Worm (Caenorhabditis elegans) whole organism, L4 larva: ENCODE data around the gene ttr-52.

Source experiments
- D1046.2 ChIP-seq: fragments of 200-800 bp; sonication (Bioruptor generic); IDR thresholded peaks from 2 replicates; pipeline ENCODE4 v1.3.6; 2022; ENCODE audit warnings: missing genetic modification characterization, missing compliant biosample characterization
- F44E2.7 ChIP-seq: fragments of 200-800 bp; sonication (Bioruptor generic); IDR thresholded peaks from 2 replicates; pipeline ENCODE4 v2.1.2; 2022; ENCODE audit warnings: missing genetic modification characterization, missing compliant biosample characterization
- R02D3.7 ChIP-seq: fragments of 150-350 bp; sonication (generic microtip); optimal IDR thresholded peaks from 3 replicates; lab custom pipeline; 2014; ENCODE audit warnings: missing biosample characterization, missing genetic modification characterization
- Y105C5A.15 ChIP-seq: fragments of 200-800 bp; sonication (Bioruptor generic); IDR thresholded peaks from 2 replicates; pipeline ENCODE4 v1.3.6; 2022; ENCODE audit warnings: missing genetic modification characterization, missing compliant biosample characterization
- Y5F2A.4 ChIP-seq: fragments of 200-800 bp; sonication (Bioruptor generic); optimal IDR thresholded peaks from 2 replicates; lab custom pipeline; 2018; ENCODE audit warnings: mild to moderate bottlenecking, missing genetic modification characterization, missing compliant biosample characterization
- ZK337.2 ChIP-seq: fragments of 200-800 bp; sonication (Bioruptor generic); IDR thresholded peaks from 2 replicates; pipeline ENCODE4 v1.3.6; 2022; ENCODE audit warnings: missing genetic modification reagents, missing genetic modification characterization, missing compliant biosample characterization
- arid-1 ChIP-seq: fragments of 200-800 bp; sonication (Bioruptor generic); conservative IDR thresholded peaks from 2 replicates; pipeline ENCODE4 v1.3.6; 2022; ENCODE audit warnings: missing genetic modification reagents, missing genetic modification characterization, missing compliant biosample characterization
- attf-4 ChIP-seq: sonication (generic microtip); optimal IDR thresholded peaks from 3 replicates; lab custom pipeline; 2017; ENCODE audit warnings: missing biosample characterization, missing genetic modification characterization
- ceh-32 ChIP-seq: sonication (generic microtip); optimal IDR thresholded peaks from 2 replicates; lab custom pipeline; 2016; ENCODE audit warnings: mild to moderate bottlenecking, missing genetic modification characterization, missing compliant biosample characterization; ENCODE audit not compliant: poor library complexity
- ceh-44 ChIP-seq: fragments of 200-800 bp; sonication (Bioruptor generic); IDR thresholded peaks from 2 replicates; pipeline ENCODE4 v1.3.6; 2022; ENCODE audit warnings: missing genetic modification reagents, missing genetic modification characterization, missing compliant biosample characterization
- ceh-62 ChIP-seq: sonication (generic microtip); optimal IDR thresholded peaks from 2 replicates; lab custom pipeline; 2017; ENCODE audit warnings: missing biosample characterization, missing genetic modification characterization
- ceh-82 ChIP-seq: sonication (generic microtip); optimal IDR thresholded peaks from 2 replicates; lab custom pipeline; 2017; ENCODE audit warnings: missing biosample characterization, missing genetic modification characterization
- daf-16 ChIP-seq, 3 experiments: sonication (generic microtip); optimal IDR thresholded peaks; 2 replicates each; lab custom pipeline; 2016 to 2017; ENCODE audit warnings: missing genetic modification characterization in 3 of 3, missing genetic modification reagents in 3 of 3, mild to moderate bottlenecking in 2 of 3, missing compliant biosample characterization in 2 of 3, missing biosample characterization in 1 of 3, moderate library complexity in 1 of 3
- daf-8 ChIP-seq: fragments of 200-800 bp; sonication (Bioruptor generic); IDR thresholded peaks from 2 replicates; pipeline ENCODE4 v1.3.6; 2022; ENCODE audit warnings: missing genetic modification characterization, missing compliant biosample characterization
- dmd-6 ChIP-seq: fragments of 200-800 bp; sonication (Bioruptor generic); IDR thresholded peaks from 2 replicates; pipeline ENCODE4 v1.3.6; 2022; ENCODE audit warnings: missing genetic modification reagents, missing genetic modification characterization, missing compliant biosample characterization
- dmd-8 ChIP-seq: fragments of 200-800 bp; sonication (Bioruptor generic); IDR thresholded peaks from 2 replicates; pipeline ENCODE4 v1.3.6; 2022; ENCODE audit warnings: missing genetic modification characterization, missing compliant biosample characterization
- duxl-1 ChIP-seq: sonication (generic microtip); optimal IDR thresholded peaks from 2 replicates; lab custom pipeline; 2016; ENCODE audit warnings: mild to moderate bottlenecking, missing genetic modification characterization, moderate library complexity, missing compliant biosample characterization; ENCODE audit not compliant: poor library complexity
- egl-27 ChIP-seq: sonication (generic microtip); optimal IDR thresholded peaks from 3 replicates; lab custom pipeline; 2017; ENCODE audit warnings: missing biosample characterization, missing genetic modification reagents, missing genetic modification characterization
- egl-43 ChIP-seq: fragments of 200-800 bp; sonication (Bioruptor generic); IDR thresholded peaks from 2 replicates; pipeline ENCODE4 v1.3.6; 2022; ENCODE audit warnings: missing genetic modification reagents, missing genetic modification characterization, missing compliant biosample characterization
- fkh-10 ChIP-seq: fragments of 150-350 bp; optimal IDR thresholded peaks from 2 replicates; lab custom pipeline; 2014; ENCODE audit warnings: missing biosample characterization, missing genetic modification reagents, missing genetic modification characterization
- gei-8 ChIP-seq: fragments of 200-800 bp; sonication (Bioruptor generic); optimal IDR thresholded peaks from 2 replicates; lab custom pipeline; 2018; ENCODE audit warnings: mild to moderate bottlenecking, missing genetic modification characterization, missing compliant biosample characterization
- hif-1 ChIP-seq, 2 experiments: sonication (generic microtip); optimal IDR thresholded peaks; 2 replicates each; lab custom pipeline; 2016 to 2017; ENCODE audit warnings: missing compliant biosample characterization in 2 of 2, missing genetic modification characterization in 2 of 2, missing genetic modification reagents in 2 of 2, missing genotype in 2 of 2, mild to moderate bottlenecking in 1 of 2
- hlh-30 ChIP-seq: sonication (generic microtip); optimal IDR thresholded peaks from 2 replicates; lab custom pipeline; 2017; ENCODE audit warnings: antibody characterized with exemption, mild to moderate bottlenecking, missing genetic modification characterization, missing compliant biosample characterization; ENCODE audit not compliant: insufficient read depth
- jun-1 ChIP-seq: fragments of 150-350 bp; optimal IDR thresholded peaks from 2 replicates; lab custom pipeline; 2014; ENCODE audit warnings: missing biosample characterization, missing genetic modification reagents, missing genetic modification characterization
- lim-7 ChIP-seq: fragments of 200-800 bp; sonication (Bioruptor generic); IDR thresholded peaks from 2 replicates; pipeline ENCODE4 v1.3.6; 2022; ENCODE audit warnings: missing genetic modification characterization, missing compliant biosample characterization
- lin-39 ChIP-seq: fragments of 150-350 bp; optimal IDR thresholded peaks from 2 replicates; lab custom pipeline; 2014; ENCODE audit warnings: missing biosample characterization, missing genetic modification reagents, missing genetic modification characterization
- lir-3 ChIP-seq: sonication (generic microtip); optimal IDR thresholded peaks from 2 replicates; lab custom pipeline; 2016; ENCODE audit warnings: mild to moderate bottlenecking, missing genetic modification characterization, missing compliant biosample characterization
- madf-5 ChIP-seq, 2 experiments: fragments of 200-800 bp; sonication (Bioruptor generic); IDR thresholded peaks; 2 replicates each; pipeline ENCODE4 v1.3.6; 2022; ENCODE audit warnings: missing compliant biosample characterization in 2 of 2, missing genetic modification characterization in 2 of 2
- madf-9 ChIP-seq: fragments of 200-800 bp; sonication (Bioruptor generic); conservative IDR thresholded peaks from 2 replicates; pipeline ENCODE4 v1.3.6; 2022; ENCODE audit warnings: missing genetic modification reagents, missing genetic modification characterization, missing compliant biosample characterization
- mdt-29 ChIP-seq: fragments of 200-800 bp; sonication (Bioruptor generic); IDR thresholded peaks from 2 replicates; pipeline ENCODE4 v1.3.6; 2022; ENCODE audit warnings: missing genetic modification reagents, missing genetic modification characterization, missing compliant biosample characterization
- mes-2 ChIP-seq: sonication (generic microtip); optimal IDR thresholded peaks from 2 replicates; lab custom pipeline; 2016; ENCODE audit warnings: missing genotype, mild to moderate bottlenecking, missing genetic modification characterization, missing compliant biosample characterization; ENCODE audit not compliant: poor library complexity, severe bottlenecking
- mxl-2 ChIP-seq: fragments of 200-800 bp; sonication (Bioruptor generic); conservative IDR thresholded peaks from 2 replicates; pipeline ENCODE4 v1.3.6; 2022; ENCODE audit warnings: missing genetic modification reagents, missing genetic modification characterization, missing compliant biosample characterization
- nhr-111 ChIP-seq: fragments of 200-800 bp; sonication (Bioruptor generic); optimal IDR thresholded peaks from 2 replicates; lab custom pipeline; 2018; ENCODE audit warnings: mild to moderate bottlenecking, missing genetic modification characterization, missing compliant biosample characterization
- nhr-237 ChIP-seq: sonication (generic microtip); optimal IDR thresholded peaks from 2 replicates; lab custom pipeline; 2017; ENCODE audit warnings: missing biosample characterization, missing genetic modification characterization
- nhr-28 ChIP-seq: fragments of 150-350 bp; optimal IDR thresholded peaks from 2 replicates; lab custom pipeline; 2014; ENCODE audit warnings: missing biosample characterization, missing genetic modification characterization
- nhr-42 ChIP-seq: fragments of 200-800 bp; sonication (Bioruptor generic); IDR thresholded peaks from 2 replicates; pipeline ENCODE4 v1.3.6; 2022; ENCODE audit warnings: missing genetic modification characterization, missing compliant biosample characterization
- nhr-48 ChIP-seq: sonication (generic microtip); optimal IDR thresholded peaks from 2 replicates; lab custom pipeline; 2016; ENCODE audit warnings: mild to moderate bottlenecking, missing genetic modification characterization, missing compliant biosample characterization
- nhr-6 ChIP-seq: fragments of 150-350 bp; optimal IDR thresholded peaks from 2 replicates; lab custom pipeline; 2014; ENCODE audit warnings: missing biosample characterization, missing genetic modification characterization
- nhr-77 ChIP-seq: fragments of 150-350 bp; optimal IDR thresholded peaks from 2 replicates; lab custom pipeline; 2014; ENCODE audit warnings: missing biosample characterization, missing genetic modification characterization
- rbr-2 ChIP-seq: sonication (generic microtip); optimal IDR thresholded peaks from 2 replicates; lab custom pipeline; 2016; ENCODE audit warnings: missing genotype, missing genetic modification characterization, missing compliant biosample characterization
- sdz-12 ChIP-seq: fragments of 200-800 bp; sonication (Bioruptor generic); optimal IDR thresholded peaks from 2 replicates; lab custom pipeline; 2018; ENCODE audit warnings: mild to moderate bottlenecking, missing genetic modification characterization, missing compliant biosample characterization
- set-16 ChIP-seq: fragments of 200-800 bp; sonication (Bioruptor generic); IDR thresholded peaks from 2 replicates; pipeline ENCODE4 v1.3.6; 2022; ENCODE audit warnings: missing genetic modification reagents, missing genetic modification characterization, missing compliant biosample characterization
- snpc-4 ChIP-seq: fragments of 150-350 bp; optimal IDR thresholded peaks from 2 replicates; lab custom pipeline; 2014; ENCODE audit warnings: missing biosample characterization, missing genetic modification characterization
- spr-1 ChIP-seq: sonication (generic microtip); optimal IDR thresholded peaks from 2 replicates; lab custom pipeline; 2016; ENCODE audit warnings: mild to moderate bottlenecking, missing genetic modification characterization, missing compliant biosample characterization
- spr-3 ChIP-seq: fragments of 200-800 bp; sonication (Bioruptor generic); optimal IDR thresholded peaks from 2 replicates; lab custom pipeline; 2018; ENCODE audit warnings: mild to moderate bottlenecking, missing genetic modification characterization, missing compliant biosample characterization
- tra-1 ChIP-seq: fragments of 200-800 bp; sonication (Bioruptor generic); IDR thresholded peaks from 2 replicates; pipeline ENCODE4 v1.3.6; 2022; ENCODE audit warnings: missing genetic modification reagents, missing genetic modification characterization, missing compliant biosample characterization
- unc-62 ChIP-seq, 3 experiments: fragments of 150-350 bp in 1 of 3; sonication (generic microtip); optimal IDR thresholded peaks in 2 of 3; peaks in 1 of 3; 1 replicate in 1 of 3; 2 replicates in 2 of 3; lab custom pipeline; 2014 to 2017; ENCODE audit warnings: missing biosample characterization in 3 of 3, missing genetic modification characterization in 3 of 3, missing genetic modification reagents in 3 of 3, missing genotype in 1 of 3
- zag-1 ChIP-seq: fragments of 150-350 bp; optimal IDR thresholded peaks from 2 replicates; lab custom pipeline; 2014; ENCODE audit warnings: missing biosample characterization, missing genetic modification characterization
- zfp-2 ChIP-seq: sonication (generic microtip); optimal IDR thresholded peaks from 2 replicates; lab custom pipeline; 2016; ENCODE audit warnings: mild to moderate bottlenecking, missing genetic modification characterization, missing compliant biosample characterization
- zip-2 ChIP-seq: fragments of 150-350 bp; optimal IDR thresholded peaks from 2 replicates; lab custom pipeline; 2014; ENCODE audit warnings: missing biosample characterization, missing genetic modification characterization
- ztf-11 ChIP-seq: fragments of 150-350 bp; optimal IDR thresholded peaks from 2 replicates; lab custom pipeline; 2014; ENCODE audit warnings: missing biosample characterization, missing genetic modification characterization
- ztf-7 ChIP-seq: fragments of 150-350 bp; optimal IDR thresholded peaks from 2 replicates; lab custom pipeline; 2014; ENCODE audit warnings: missing biosample characterization, missing genetic modification characterization

The ttr-52 gene

DNA sequence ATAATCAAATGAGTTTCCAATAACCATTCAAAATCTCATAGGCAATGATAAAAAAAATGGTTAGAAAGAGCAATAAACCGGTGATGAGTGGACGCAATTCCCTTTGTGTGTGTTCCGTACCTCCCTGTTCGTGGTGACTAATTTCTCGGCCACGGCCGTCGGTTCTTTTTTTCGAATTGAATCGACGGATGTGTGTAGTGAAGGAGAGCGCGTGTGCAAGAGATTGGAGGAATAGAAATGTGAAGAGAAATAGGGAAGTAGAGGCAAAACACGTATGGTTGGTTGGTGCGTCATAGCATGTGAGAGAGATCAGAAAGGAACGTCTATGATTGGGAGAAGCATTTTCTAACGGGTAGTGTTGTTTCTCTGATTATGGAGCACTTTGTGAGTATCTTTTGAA is 44.7 kb upstream of the ttr-52 start (continued):
- no peak for TF ChIP-seq zfp-2 (tag; lab: Kevin White, UChicago)
- TF ChIP-seq madf-5 (GFP tag; IDR thresholded peaks at IDR 0.05; lab: Robert Waterston, UW): no peak
- TF ChIP-seq madf-9: no peak
- no peak for TF ChIP-seq tra-1 (GFP tag; lab: Robert Waterston, UW)
- no peak for TF ChIP-seq Y105C5A.15 (GFP tag; lab: Robert Waterston, UW)
- TF ChIP-seq sdz-12 (GFP tag; lab: Kevin White, UChicago): no peak
- TF ChIP-seq set-16 (GFP tag; lab: Robert Waterston, UW): no peak
- TF ChIP-seq dmd-6 (GFP tag; lab: Robert Waterston, UW): no peak; the same call in 1 of the 2 replicates
- no peak for TF ChIP-seq mdt-29 (GFP tag; lab: Robert Waterston, UW)
- no peak for TF ChIP-seq daf-8
- no peak for TF ChIP-seq egl-43 (GFP tag; lab: Robert Waterston, UW)
- TF ChIP-seq egl-27 (tag; lab: Kevin White, UChicago): no peak
- no peak for TF ChIP-seq nhr-237
- TF ChIP-seq zip-2 (tag; lab: Kevin White, UChicago): no peak
- TF ChIP-seq lim-7 (GFP tag; lab: Robert Waterston, UW): no peak
- no peak for TF ChIP-seq spr-3 (GFP tag; lab: Kevin White, UChicago)
- TF ChIP-seq ceh-32: no peak
- TF ChIP-seq jun-1 (tag; lab: Kevin White, UChicago): no peak
- no peak for TF ChIP-seq ceh-44 (GFP tag; lab: Robert Waterston, UW)
- TF ChIP-seq nhr-6: peak; percentile 89
- TF ChIP-seq spr-1: no peak
- no peak for TF ChIP-seq lir-3
- no peak for TF ChIP-seq Y5F2A.4 (GFP tag; lab: Kevin White, UChicago)
- peak in 1 of 2 experiments; percentile 63 for TF ChIP-seq unc-62 (GFP tag; optimal IDR thresholded peaks at IDR 0.05 in 1 of 2; lab: Kevin White, UChicago)
- TF ChIP-seq unc-62 (tag; optimal IDR thresholded peaks at IDR 0.05; lab: Kevin White, UChicago): no peak
- no peak for TF ChIP-seq nhr-111 (GFP tag; lab: Kevin White, UChicago)
- TF ChIP-seq duxl-1 (tag; lab: Kevin White, UChicago): no peak
- TF ChIP-seq hif-1 (tag; optimal IDR thresholded peaks at IDR 0.05; lab: Kevin White, UChicago): peak in 1 of 2 experiments; percentile 37
- TF ChIP-seq dmd-8 (GFP tag; lab: Robert Waterston, UW): no peak
- no peak for TF ChIP-seq gei-8 (GFP tag; lab: Kevin White, UChicago)
- no peak for TF ChIP-seq F44E2.7 (GFP tag; lab: Robert Waterston, UW)
- TF ChIP-seq lin-39: no peak
- no peak for TF ChIP-seq ztf-11 (tag; lab: Kevin White, UChicago)
- peak; percentile 92 for TF ChIP-seq hlh-30 (tag; lab: Kevin White, UChicago)
- TF ChIP-seq D1046.2 (GFP tag; lab: Robert Waterston, UW): no peak
- TF ChIP-seq ZK337.2: no peak
- no peak for TF ChIP-seq daf-16 (GFP tag; optimal IDR thresholded peaks at IDR 0.05; lab: Kevin White, UChicago)
- TF ChIP-seq daf-16 (tag; optimal IDR thresholded peaks at IDR 0.05; lab: Kevin White, UChicago): no peak
- no peak for TF ChIP-seq R02D3.7 (tag; lab: Kevin White, UChicago)
- TF ChIP-seq nhr-42 (GFP tag; lab: Robert Waterston, UW): no peak
- TF ChIP-seq nhr-48 (tag; lab: Kevin White, UChicago): no peak
- TF ChIP-seq rbr-2 (tag; lab: Kevin White, UChicago): no peak
- TF ChIP-seq ztf-7: no peak
- peak; percentile 6 for TF ChIP-seq nhr-77 (tag; lab: Kevin White, UChicago)
- no peak for TF ChIP-seq snpc-4 (tag; lab: Kevin White, UChicago)
- peak; percentile 97 for TF ChIP-seq nhr-28 (tag; lab: Kevin White, UChicago)
- TF ChIP-seq attf-4 (tag; lab: Kevin White, UChicago): no peak
- TF ChIP-seq ceh-62 (tag; lab: Kevin White, UChicago): no peak
- TF ChIP-seq zag-1: no peak
- TF ChIP-seq fkh-10 (GFP tag; lab: Kevin White, UChicago): peak; percentile 60
- no peak for TF ChIP-seq arid-1 (GFP tag; lab: Robert Waterston, UW)
- no peak for TF ChIP-seq mxl-2 (GFP tag; lab: Robert Waterston, UW)
- TF ChIP-seq mes-2 (tag; lab: Kevin White, UChicago): no peak
- no peak for TF ChIP-seq ceh-82 (tag; lab: Kevin White, UChicago)
